Worm (Caenorhabditis elegans): ENCODE data around the gene trcs-2.

Gene trcs-2

ce11 chrII:8717579-8717978, 4.7 kb upstream of the trcs-2 start:
- TF ChIP-seq nhr-237 (tag; optimal IDR thresholded peaks at IDR 0.05) (no peak), unc-39 (tag; optimal IDR thresholded peaks at IDR 0.05) (no peak), hmg-11 (tag; optimal IDR thresholded peaks at IDR 0.05) (no peak), nhr-25 (tag; optimal IDR thresholded peaks at IDR 0.05) (peak; percentile 93), jun-1 (tag; optimal IDR thresholded peaks at IDR 0.05) (no peak), elt-1 (tag; optimal IDR thresholded peaks at IDR 0.05) (peak; percentile 98), nhr-23 (tag; optimal IDR thresholded peaks at IDR 0.05) (peak; percentile 66), egl-27 (tag; optimal IDR thresholded peaks at IDR 0.05) (no peak), sea-2 (GFP tag; optimal IDR thresholded peaks at IDR 0.05) (no peak), fos-1 (tag; optimal IDR thresholded peaks at IDR 0.05) (no peak), tbx-2 (tag; optimal IDR thresholded peaks at IDR 0.05) (no peak), nhr-43 (tag; optimal IDR thresholded peaks at IDR 0.05; ENCODE audit: poor library complexity, severe bottlenecking) (no peak)

- TF ChIP-seq nhr-77 (tag; optimal IDR thresholded peaks at IDR 0.05) (no peak), sea-2 (GFP tag; optimal IDR thresholded peaks at IDR 0.05) (no peak), aly-2 (tag; optimal IDR thresholded peaks at IDR 0.05) (no peak)
Observed at ce11 chrII:8726700-8727099, 4.4 kb downstream of the trcs-2 start, which contains the start of gene T01B7.9. T01B7.9 (minus strand) TSS chrII:8726800.

- no peak for TF ChIP-seq egl-27 (tag; optimal IDR thresholded peaks at IDR 0.05)
- no peak for TF ChIP-seq unc-39 (tag; optimal IDR thresholded peaks at IDR 0.05)
- TF ChIP-seq tbx-2 (tag; optimal IDR thresholded peaks at IDR 0.05) = no peak
- no peak for TF ChIP-seq nhr-43 (tag; optimal IDR thresholded peaks at IDR 0.05; ENCODE audit: poor library complexity, severe bottlenecking)
- no peak for TF ChIP-seq ceh-9 (tag; optimal IDR thresholded peaks at IDR 0.05)
- TF ChIP-seq nhr-25 (tag; optimal IDR thresholded peaks at IDR 0.05) = peak; percentile 5
- TF ChIP-seq lin-39 (tag; optimal IDR thresholded peaks at IDR 0.05) = no peak
- TF ChIP-seq egl-5 (tag; optimal IDR thresholded peaks at IDR 0.05) = peak; percentile 6
- TF ChIP-seq ama-1 (optimal IDR thresholded peaks at IDR 0.05) = no peak
- no peak for TF ChIP-seq fos-1 (tag; optimal IDR thresholded peaks at IDR 0.05)
- no peak for TF ChIP-seq jun-1 (tag; optimal IDR thresholded peaks at IDR 0.05)
- TF ChIP-seq ceh-16 (tag; optimal IDR thresholded peaks at IDR 0.05) = no peak
- TF ChIP-seq fkh-2 (tag; optimal IDR thresholded peaks at IDR 0.05) = no peak
- TF ChIP-seq elt-3 (tag; optimal IDR thresholded peaks at IDR 0.05) = peak in 1 of 3 experiments; percentile 75
- TF ChIP-seq sea-2 (GFP tag; optimal IDR thresholded peaks at IDR 0.05) = no peak
- TF ChIP-seq skn-1 (tag; optimal IDR thresholded peaks at IDR 0.05) = no peak
- no peak for TF ChIP-seq nhr-11 (tag; optimal IDR thresholded peaks at IDR 0.05)
Observed at ce11 chrII:8730281-8730680, 8.0 kb downstream of the trcs-2 start.

ce11 chrII:8730960-8731693, 8.9 kb downstream of the trcs-2 start:
- no peak for TF ChIP-seq lin-39 (tag; optimal IDR thresholded peaks at IDR 0.05)
- TF ChIP-seq nhr-76 (tag; optimal IDR thresholded peaks at IDR 0.05) = no peak
- no peak for TF ChIP-seq skn-1 (tag; optimal IDR thresholded peaks at IDR 0.05)
- TF ChIP-seq nhr-43 (tag; optimal IDR thresholded peaks at IDR 0.05; ENCODE audit: poor library complexity, severe bottlenecking) = peak; percentile 62
- no peak for TF ChIP-seq nhr-11 (tag; optimal IDR thresholded peaks at IDR 0.05)
- no peak for TF ChIP-seq nhr-77 (tag; optimal IDR thresholded peaks at IDR 0.05)
- no peak for TF ChIP-seq eor-1 (tag; optimal IDR thresholded peaks at IDR 0.05)
- TF ChIP-seq fkh-2 (tag; optimal IDR thresholded peaks at IDR 0.05) = no peak
- no peak for TF ChIP-seq zag-1 (tag; optimal IDR thresholded peaks at IDR 0.05)
- no peak for TF ChIP-seq ceh-82 (tag; optimal IDR thresholded peaks at IDR 0.05)
- TF ChIP-seq nhr-23 (tag; optimal IDR thresholded peaks at IDR 0.05) = peak; percentile 37
- no peak for TF ChIP-seq elt-3 (tag; optimal IDR thresholded peaks at IDR 0.05)
- TF ChIP-seq ztf-4 (tag; optimal IDR thresholded peaks at IDR 0.05) = no peak
- no peak for TF ChIP-seq egl-27 (tag; optimal IDR thresholded peaks at IDR 0.05)

- TF ChIP-seq elt-1 (tag; optimal IDR thresholded peaks at IDR 0.05) = peak; percentile 37
- peak; percentile 53 for TF ChIP-seq nhr-43 (tag; optimal IDR thresholded peaks at IDR 0.05; ENCODE audit: poor library complexity, severe bottlenecking)
- no peak for TF ChIP-seq pha-4 (tag; optimal IDR thresholded peaks at IDR 0.05)
Observed at ce11 chrII:8731736-8732229, 9.5 kb downstream of the trcs-2 start.
